Fruit fly (Drosophila melanogaster) whole organism: Measurements from ENCODE around the gene CG12105.

Experiments used
- CG8478 ChIP-seq: fragments of >200 bp; optimal IDR thresholded peaks from 2 replicates; lab custom pipeline; 2018; ENCODE audit warnings: inconsistent platforms
- EcR ChIP-seq, 2 experiments: fragments of >200 bp; optimal IDR thresholded peaks; 2 replicates each; lab custom pipeline; 2017; ENCODE audit warnings: missing biosample characterization in 2 of 2, missing genetic modification characterization in 2 of 2, missing genetic modification reagents in 2 of 2
- psq ChIP-seq: fragments of >200 bp; optimal IDR thresholded peaks from 2 replicates; lab custom pipeline; 2017
- usp ChIP-seq: fragments of >200 bp; optimal IDR thresholded peaks from 2 replicates; lab custom pipeline; 2017; ENCODE audit warnings: missing biosample characterization, missing genetic modification characterization, mixed read lengths

DNA sequence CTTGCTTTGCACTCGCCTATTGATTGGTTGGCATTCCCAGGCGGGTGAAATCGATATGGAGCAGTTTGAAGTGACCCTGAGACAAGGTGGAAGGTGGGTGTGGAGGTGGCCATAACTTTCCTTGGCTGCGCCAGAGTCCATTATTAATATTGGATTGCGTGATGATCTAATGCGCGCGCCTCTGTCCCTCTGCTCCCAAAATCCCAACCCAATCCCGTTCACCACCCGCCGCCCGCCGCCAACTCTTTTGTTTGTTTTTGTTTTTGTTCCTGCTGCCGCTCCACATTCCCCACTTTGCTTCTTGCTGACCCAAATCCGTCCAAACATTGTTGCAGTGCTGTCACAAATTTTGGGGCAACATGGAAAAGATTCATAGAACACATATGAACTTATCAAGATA, 44.5 kb downstream of the CG12105 start:
- TF ChIP-seq psq (lab: Kevin White, UChicago), result no peak
- no peak for TF ChIP-seq usp (GFP tag; lab: Kevin White, UChicago)
- TF ChIP-seq CG8478 (lab: Kevin White, UChicago), result no peak
- TF ChIP-seq EcR (GFP tag; optimal IDR thresholded peaks at IDR 0.05; lab: Kevin White, UChicago), result no peak
